Worm (Caenorhabditis elegans): ENCODE results near the gene EGAP5.1.

EGAP5.1 gene

DNA sequence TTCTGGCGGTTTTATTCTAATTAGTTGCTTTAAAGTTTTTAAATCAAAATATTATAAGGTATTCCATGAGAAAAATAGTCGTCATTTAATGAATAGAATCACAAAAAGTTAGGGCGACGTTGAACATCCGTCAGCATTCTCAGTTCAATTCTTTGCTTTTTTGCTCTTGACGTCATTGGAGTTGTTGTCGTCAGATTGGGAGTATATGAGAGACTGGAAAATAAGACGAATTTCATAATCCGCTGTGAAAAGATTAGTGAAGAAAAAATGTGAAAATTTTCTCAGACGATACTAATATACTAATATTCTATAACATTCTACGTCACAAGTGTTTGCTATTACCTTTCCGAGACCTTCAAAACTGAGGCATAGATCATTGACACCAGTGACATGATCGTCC, 11.5 kb upstream of the EGAP5.1 start:
- TF ChIP-seq ceh-58 (GFP tag; IDR thresholded peaks at IDR 0.05) (no peak), ama-1 (optimal IDR thresholded peaks at IDR 0.05) (no peak), ama-1 (GFP tag; optimal IDR thresholded peaks at IDR 0.05) (no peak), lir-1 (GFP tag; conservative IDR thresholded peaks at IDR 0.05) (no peak), Y53G8AR.9 (GFP tag; conservative IDR thresholded peaks at IDR 0.05) (no peak), C17E4.6 (GFP tag; IDR thresholded peaks at IDR 0.05) (no peak), lin-26 (GFP tag; IDR thresholded peaks at IDR 0.05) (no peak), F55B11.4 (tag; optimal IDR thresholded peaks at IDR 0.05; ENCODE audit: borderline replicate concordance, insufficient read depth) (no peak), Y53F4B.3 (GFP tag; IDR thresholded peaks at IDR 0.05) (no peak), atf-7 (tag; optimal IDR thresholded peaks at IDR 0.05) (no peak), madf-3 (GFP tag; IDR thresholded peaks at IDR 0.05) (no peak)

ce11 chrX:5151866-5152265, 11.0 kb upstream of the EGAP5.1 start:
- TF ChIP-seq F10E7.11 (tag; optimal IDR thresholded peaks at IDR 0.05) (no peak), Y56A3A.18 (GFP tag; IDR thresholded peaks at IDR 0.05) (no peak), ccch-3 (GFP tag; optimal IDR thresholded peaks at IDR 0.05) (no peak), bed-1 (GFP tag; IDR thresholded peaks at IDR 0.05) (no peak), nfya-2 (GFP tag; IDR thresholded peaks at IDR 0.05) (no peak), nfya-1 (tag; optimal IDR thresholded peaks at IDR 0.05; ENCODE audit: borderline replicate concordance, insufficient read depth) (no peak), lin-26 (GFP tag; IDR thresholded peaks at IDR 0.05) (no peak)

DNA sequence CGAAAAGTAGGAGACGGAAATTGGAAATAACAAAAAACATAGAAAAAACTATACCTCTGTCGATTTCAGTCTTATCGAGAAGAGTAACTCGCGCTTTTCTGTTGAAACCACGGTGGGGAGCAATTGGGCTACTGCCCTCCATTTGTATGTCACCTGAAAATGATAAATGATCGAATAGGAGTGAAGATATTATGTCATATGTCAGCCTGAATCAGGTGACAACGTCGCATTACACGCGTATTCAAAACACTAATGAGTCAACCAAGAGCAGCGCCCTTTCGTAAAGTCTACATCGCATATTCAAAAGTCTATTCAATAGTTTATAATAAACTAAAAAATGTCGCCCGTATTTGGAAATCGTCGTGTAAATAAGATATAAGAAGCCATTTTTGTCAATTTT, 9.9 kb upstream of the EGAP5.1 start:
- TF ChIP-seq tlf-1 (GFP tag; optimal IDR thresholded peaks at IDR 0.05) (no peak), lin-54 (GFP tag; optimal IDR thresholded peaks at IDR 0.05) (no peak), ztf-25 (GFP tag; IDR thresholded peaks at IDR 0.05) (no peak), pha-4 (tag; optimal IDR thresholded peaks at IDR 0.05) (no peak), ztf-3 (GFP tag; optimal IDR thresholded peaks at IDR 0.05) (no peak), hsf-1 (GFP tag; IDR thresholded peaks at IDR 0.05) (no peak), Y67H2A.10 (GFP tag; conservative IDR thresholded peaks at IDR 0.05) (no peak), B0035.1 (tag; optimal IDR thresholded peaks at IDR 0.05) (no peak), ceh-58 (GFP tag; IDR thresholded peaks at IDR 0.05) (no peak), rec-8 (tag; optimal IDR thresholded peaks at IDR 0.05) (no peak), attf-3 (GFP tag; conservative IDR thresholded peaks at IDR 0.05) (no peak), B0261.1 (tag; optimal IDR thresholded peaks at IDR 0.05) (no peak), ztf-22 (GFP tag; optimal IDR thresholded peaks at IDR 0.05) (no peak), hlh-12 (tag; optimal IDR thresholded peaks at IDR 0.05) (no peak), Y79H2A.3 (GFP tag; conservative IDR thresholded peaks at IDR 0.05) (no peak), snpc-3.4 (tag; optimal IDR thresholded peaks at IDR 0.05) (no peak)

ce11 chrX:5154278-5154677, 8.6 kb upstream of the EGAP5.1 start, which contains the start of gene C31H2.3:
TSS of gene C31H2.3 (minus strand) at chrX:5154378.
- TF ChIP-seq tlf-1 (GFP tag; optimal IDR thresholded peaks at IDR 0.05) (no peak), C17E4.6 (GFP tag; IDR thresholded peaks at IDR 0.05) (no peak), lsl-1 (GFP tag; optimal IDR thresholded peaks at IDR 0.05) (no peak)

- TF ChIP-seq dox-1 (GFP tag; IDR thresholded peaks at IDR 0.05) (no peak), nhr-80 (tag; optimal IDR thresholded peaks at IDR 0.05) (peak; percentile 7)
These were observed 3.2 kb upstream of the EGAP5.1 start, which contains the start of gene C31H2.4 for ce11 chrX:5159645-5160044. TSS of gene C31H2.4 (minus strand) at chrX:5159663.
